Worm (Caenorhabditis elegans) whole organism, L1 larva: Measurements from ENCODE around the gene F26F4.8.

Experiments
- C04F5.9 ChIP-seq: sonication (generic microtip); optimal IDR thresholded peaks from 2 replicates; lab custom pipeline; 2016; ENCODE audit warnings: missing genetic modification characterization, missing compliant biosample characterization
- C16A3.4 ChIP-seq: fragments of 150-350 bp; optimal IDR thresholded peaks from 2 replicates; lab custom pipeline; 2014; ENCODE audit warnings: missing biosample characterization, missing genetic modification characterization
- C34B4.2 ChIP-seq: sonication (generic microtip); optimal IDR thresholded peaks from 2 replicates; lab custom pipeline; 2017; ENCODE audit warnings: mild to moderate bottlenecking, missing genetic modification characterization, missing compliant biosample characterization
- Y116A8C.19 ChIP-seq: sonication (generic microtip); optimal IDR thresholded peaks from 2 replicates; lab custom pipeline; 2016; ENCODE audit warnings: missing compliant biosample characterization, missing genetic modification characterization, borderline replicate concordance
- aha-1 ChIP-seq: fragments of 150-350 bp; optimal IDR thresholded peaks from 2 replicates; lab custom pipeline; 2014; ENCODE audit warnings: missing biosample characterization, missing genetic modification characterization
- alr-1 ChIP-seq: fragments of 200-800 bp; sonication (Bioruptor generic); optimal IDR thresholded peaks from 2 replicates; lab custom pipeline; 2018; ENCODE audit warnings: borderline replicate concordance, mild to moderate bottlenecking, missing genetic modification characterization, missing compliant biosample characterization
- ceh-8 ChIP-seq: fragments of 200-800 bp; sonication (Bioruptor generic); optimal IDR thresholded peaks from 2 replicates; lab custom pipeline; 2018; ENCODE audit warnings: mild to moderate bottlenecking, missing genetic modification characterization, moderate library complexity, missing compliant biosample characterization
- ceh-88 ChIP-seq: fragments of 200-800 bp; sonication (Bioruptor generic); IDR thresholded peaks from 2 replicates; pipeline ENCODE4 v1.3.6; 2022; ENCODE audit warnings: missing genetic modification characterization, missing compliant biosample characterization
- ceh-90 ChIP-seq: sonication (generic microtip); optimal IDR thresholded peaks from 2 replicates; lab custom pipeline; 2016; ENCODE audit warnings: missing genetic modification characterization, missing compliant biosample characterization
- ces-1 ChIP-seq: fragments of 150-350 bp; optimal IDR thresholded peaks from 2 replicates; lab custom pipeline; 2014; ENCODE audit warnings: missing biosample characterization, missing genetic modification reagents, missing genetic modification characterization
- dpl-1 ChIP-seq, 3 experiments: fragments of 150-350 bp in 2 of 3; sonication (generic microtip) in 1 of 3; optimal IDR thresholded peaks; 2 replicates each; lab custom pipeline; 2014 to 2017; ENCODE audit warnings: missing biosample characterization in 3 of 3, missing genetic modification characterization in 3 of 3, missing genetic modification reagents in 3 of 3
- dsc-1 ChIP-seq: sonication (generic microtip); optimal IDR thresholded peaks from 2 replicates; lab custom pipeline; 2016; ENCODE audit warnings: mild to moderate bottlenecking, missing genetic modification characterization, missing compliant biosample characterization
- efl-1 ChIP-seq, 4 experiments: fragments of 150-350 bp; optimal IDR thresholded peaks in 3 of 4; peaks in 1 of 4; 1 replicate in 1 of 4; 2 replicates in 3 of 4; lab custom pipeline; 2014; ENCODE audit warnings: missing biosample characterization in 2 of 4, missing genetic modification characterization in 2 of 4, missing genetic modification reagents in 2 of 4
- egl-13 ChIP-seq: sonication (generic microtip); optimal IDR thresholded peaks from 2 replicates; lab custom pipeline; 2016; ENCODE audit warnings: missing genotype, missing genetic modification reagents, missing genetic modification characterization, missing compliant biosample characterization
- fkh-4 ChIP-seq: sonication (generic microtip); optimal IDR thresholded peaks from 2 replicates; lab custom pipeline; 2016; ENCODE audit warnings: missing compliant biosample characterization, missing genetic modification characterization, borderline replicate concordance
- fkh-8 ChIP-seq: sonication (generic microtip); optimal IDR thresholded peaks from 2 replicates; lab custom pipeline; 2016; ENCODE audit warnings: mild to moderate bottlenecking, missing genetic modification characterization, missing compliant biosample characterization
- grh-1 ChIP-seq: fragments of 200-800 bp; sonication (Bioruptor generic); IDR thresholded peaks from 2 replicates; pipeline ENCODE4 v1.3.6; 2022; ENCODE audit warnings: missing genetic modification reagents, missing genetic modification characterization, missing compliant biosample characterization
- hlh-4 ChIP-seq: sonication (generic microtip); optimal IDR thresholded peaks from 2 replicates; lab custom pipeline; 2016; ENCODE audit warnings: mild to moderate bottlenecking, missing genetic modification characterization, missing compliant biosample characterization
- hpl-2 ChIP-seq: fragments of 150-350 bp; optimal IDR thresholded peaks from 2 replicates; lab custom pipeline; 2014; ENCODE audit warnings: missing biosample characterization, missing genetic modification reagents, missing genetic modification characterization
- irx-1 ChIP-seq: sonication (generic microtip); optimal IDR thresholded peaks from 2 replicates; lab custom pipeline; 2016; ENCODE audit warnings: missing genetic modification characterization, missing compliant biosample characterization
- isw-1 ChIP-seq: fragments of 200-800 bp; sonication (Bioruptor generic); IDR thresholded peaks from 2 replicates; pipeline ENCODE4 v1.3.6; 2022; ENCODE audit warnings: missing genetic modification characterization, missing compliant biosample characterization
- lin-14 ChIP-seq: fragments of 200-800 bp; sonication (Bioruptor generic); optimal IDR thresholded peaks from 2 replicates; lab custom pipeline; 2018; ENCODE audit warnings: mild to moderate bottlenecking, missing genetic modification characterization, moderate library complexity, missing compliant biosample characterization
- lin-15B ChIP-seq: fragments of 150-350 bp; sonication (generic microtip); optimal IDR thresholded peaks from 3 replicates; lab custom pipeline; 2014; ENCODE audit warnings: missing biosample characterization, missing genetic modification characterization
- lin-35 ChIP-seq, 2 experiments: fragments of 150-350 bp; optimal IDR thresholded peaks; 2 replicates each; lab custom pipeline; 2014; ENCODE audit warnings: missing biosample characterization in 2 of 2, missing genetic modification characterization in 2 of 2, missing genetic modification reagents in 2 of 2
- lin-39 ChIP-seq: fragments of 150-350 bp; optimal IDR thresholded peaks from 2 replicates; lab custom pipeline; 2014; ENCODE audit warnings: missing biosample characterization, missing genetic modification reagents, missing genetic modification characterization
- lir-3 ChIP-seq: sonication (generic microtip); optimal IDR thresholded peaks from 2 replicates; lab custom pipeline; 2016; ENCODE audit warnings: mild to moderate bottlenecking, missing genetic modification characterization, moderate library complexity, missing compliant biosample characterization; ENCODE audit not compliant: poor library complexity
- lsy-2 ChIP-seq, 2 experiments: fragments of 150-350 bp; optimal IDR thresholded peaks; 2 replicates each; lab custom pipeline; 2014; ENCODE audit warnings: missing biosample characterization in 2 of 2, missing genetic modification characterization in 2 of 2
- mef-2 ChIP-seq: fragments of 150-350 bp; optimal IDR thresholded peaks from 2 replicates; lab custom pipeline; 2014; ENCODE audit warnings: missing biosample characterization, missing genetic modification characterization
- mep-1 ChIP-seq: fragments of 150-350 bp; optimal IDR thresholded peaks from 2 replicates; lab custom pipeline; 2014; ENCODE audit warnings: missing biosample characterization, missing genetic modification characterization
- nhr-12 ChIP-seq: sonication (generic microtip); optimal IDR thresholded peaks from 2 replicates; lab custom pipeline; 2017; ENCODE audit warnings: missing biosample characterization, missing genetic modification characterization
- nhr-19 ChIP-seq: fragments of 200-800 bp; sonication (Bioruptor generic); conservative IDR thresholded peaks from 2 replicates; pipeline ENCODE4 v1.3.6; 2022; ENCODE audit warnings: missing genetic modification characterization, missing compliant biosample characterization
- nhr-20 ChIP-seq: sonication (generic microtip); optimal IDR thresholded peaks from 2 replicates; lab custom pipeline; 2016; ENCODE audit warnings: mild to moderate bottlenecking, missing genetic modification characterization, missing compliant biosample characterization
- nhr-47 ChIP-seq: sonication (generic microtip); optimal IDR thresholded peaks from 2 replicates; lab custom pipeline; 2016; ENCODE audit warnings: mild to moderate bottlenecking, missing genetic modification characterization, moderate library complexity, missing compliant biosample characterization
- nhr-71 ChIP-seq: sonication (generic microtip); optimal IDR thresholded peaks from 2 replicates; lab custom pipeline; 2016; ENCODE audit warnings: mild to moderate bottlenecking, missing genetic modification characterization, moderate library complexity, missing compliant biosample characterization
- nhr-85 ChIP-seq: sonication (generic microtip); peaks from one replicate; lab custom pipeline; 2016; ENCODE audit warnings: missing genetic modification characterization, inconsistent platforms, missing compliant biosample characterization
- nhr-90 ChIP-seq: sonication (generic microtip); optimal IDR thresholded peaks from 2 replicates; lab custom pipeline; 2016; ENCODE audit warnings: mild to moderate bottlenecking, missing genetic modification characterization, missing compliant biosample characterization; ENCODE audit not compliant: poor library complexity
- pag-3 ChIP-seq: sonication (generic microtip); optimal IDR thresholded peaks from 2 replicates; lab custom pipeline; 2017; ENCODE audit warnings: missing genetic modification characterization, mild to moderate bottlenecking, missing compliant biosample characterization, antibody characterized with exemption, borderline replicate concordance; ENCODE audit not compliant: insufficient read depth
- pax-3 ChIP-seq: fragments of 200-800 bp; sonication (Bioruptor generic); optimal IDR thresholded peaks from 2 replicates; lab custom pipeline; 2018; ENCODE audit warnings: mild to moderate bottlenecking, missing genetic modification characterization, moderate library complexity, missing compliant biosample characterization
- rnt-1 ChIP-seq: sonication (generic microtip); optimal IDR thresholded peaks from 2 replicates; lab custom pipeline; 2016; ENCODE audit warnings: mild to moderate bottlenecking, missing genetic modification characterization, moderate library complexity, missing compliant biosample characterization
- snpc-4 ChIP-seq: fragments of 150-350 bp; optimal IDR thresholded peaks from 2 replicates; lab custom pipeline; 2014; ENCODE audit warnings: missing biosample characterization, missing genetic modification characterization
- snu-23 ChIP-seq: sonication (generic microtip); optimal IDR thresholded peaks from 2 replicates; lab custom pipeline; 2016; ENCODE audit warnings: missing genetic modification characterization, missing compliant biosample characterization
- sox-4 ChIP-seq: sonication (generic microtip); optimal IDR thresholded peaks from 2 replicates; lab custom pipeline; 2016; ENCODE audit warnings: missing genetic modification characterization, missing compliant biosample characterization
- sup-37 ChIP-seq: fragments of 200-800 bp; sonication (Bioruptor generic); optimal IDR thresholded peaks from 2 replicates; lab custom pipeline; 2018; ENCODE audit warnings: mild to moderate bottlenecking, missing genetic modification characterization, missing compliant biosample characterization
- swsn-7 ChIP-seq: sonication (generic microtip); optimal IDR thresholded peaks from 2 replicates; lab custom pipeline; 2016; ENCODE audit warnings: missing genetic modification characterization, missing compliant biosample characterization
- tbx-2 ChIP-seq: sonication (generic microtip); optimal IDR thresholded peaks from 2 replicates; lab custom pipeline; 2016; ENCODE audit warnings: missing genetic modification characterization, missing compliant biosample characterization
- unc-130 ChIP-seq: fragments of 150-350 bp; optimal IDR thresholded peaks from 2 replicates; lab custom pipeline; 2017; ENCODE audit warnings: missing biosample characterization, missing genetic modification characterization, inconsistent platforms
- unc-86 ChIP-seq: sonication (generic microtip); optimal IDR thresholded peaks from 2 replicates; lab custom pipeline; 2016; ENCODE audit warnings: missing genetic modification characterization, missing compliant biosample characterization
- unc-98 ChIP-seq: fragments of 200-800 bp; sonication (Bioruptor generic); IDR thresholded peaks from 2 replicates; pipeline ENCODE4 v1.3.6; 2022; ENCODE audit warnings: missing genetic modification characterization, missing compliant biosample characterization
- zip-4 ChIP-seq: fragments of 200-800 bp; sonication (Bioruptor generic); optimal IDR thresholded peaks from 2 replicates; lab custom pipeline; 2018; ENCODE audit warnings: mild to moderate bottlenecking, missing genetic modification characterization, moderate library complexity, missing compliant biosample characterization
- ztf-11 ChIP-seq, 2 experiments: sonication (generic microtip); optimal IDR thresholded peaks; 2 replicates each; lab custom pipeline; 2016 to 2017; ENCODE audit warnings: missing genetic modification characterization in 2 of 2, missing biosample characterization in 1 of 2, missing compliant biosample characterization in 1 of 2

Gene F26F4.8

DNA sequence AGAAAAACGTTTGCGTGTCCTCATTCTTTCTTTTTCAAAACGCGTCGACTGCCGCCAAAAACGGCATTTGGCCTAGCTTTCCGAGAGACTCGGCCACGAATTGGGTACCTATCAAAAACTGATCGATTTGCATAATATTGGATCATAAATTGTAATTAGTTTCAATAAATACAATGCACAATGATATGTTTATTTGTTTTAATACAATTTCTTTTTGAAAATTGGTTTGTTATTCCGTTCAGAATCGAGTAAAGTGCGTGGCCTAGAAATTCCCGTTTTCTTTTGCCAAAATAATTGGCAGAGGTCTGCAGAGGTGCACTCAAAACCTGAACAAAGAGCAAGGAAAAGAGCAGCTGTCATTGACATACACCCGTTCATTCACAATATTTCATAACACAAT is at the start of gene F26F4.8:
F26F4.8 (minus strand) TSS at position 69 of the 400 bp plus-strand sequence.
- peak; percentile 88 for TF ChIP-seq fkh-4 (tag; lab: Kevin White, UChicago)
- peak; percentile 26 for TF ChIP-seq snu-23
- TF ChIP-seq pag-3 (tag; lab: Kevin White, UChicago), result peak; percentile 73
- TF ChIP-seq pax-3 (tag; lab: Kevin White, UChicago), result peak; percentile 69
- peak; percentile 46 for TF ChIP-seq nhr-20 (tag; lab: Kevin White, UChicago)
- no peak for TF ChIP-seq nhr-12 (tag; lab: Kevin White, UChicago)
- TF ChIP-seq lin-14 (GFP tag; lab: Kevin White, UChicago), result peak; percentile 64
- peak; percentile 37 for TF ChIP-seq isw-1 (GFP tag; lab: Robert Waterston, UW)
- TF ChIP-seq lsy-2 (tag; optimal IDR thresholded peaks at IDR 0.05; lab: Kevin White, UChicago), result peak; percentile 35 to 51
- TF ChIP-seq ceh-8 (GFP tag; lab: Kevin White, UChicago), result no peak
- TF ChIP-seq sup-37 (GFP tag; lab: Kevin White, UChicago), result no peak
- TF ChIP-seq tbx-2 (tag; lab: Kevin White, UChicago), result peak; percentile 70
- TF ChIP-seq irx-1, result peak; percentile 88
- TF ChIP-seq snpc-4 (tag; lab: Kevin White, UChicago), result peak; percentile 16
- TF ChIP-seq alr-1, result no peak
- TF ChIP-seq zip-4, result no peak
- TF ChIP-seq mep-1 (tag; lab: Kevin White, UChicago), result peak; percentile 39
- TF ChIP-seq ztf-11 (tag; optimal IDR thresholded peaks at IDR 0.05; lab: Kevin White, UChicago), result peak in 1 of 2 experiments; percentile 68
- peak; percentile 61 for TF ChIP-seq egl-13 (tag; lab: Kevin White, UChicago)
- peak; percentile 94 for TF ChIP-seq ceh-90 (tag; lab: Kevin White, UChicago)
- TF ChIP-seq Y116A8C.19 (tag; lab: Kevin White, UChicago), result peak; percentile 5
- TF ChIP-seq hpl-2 (GFP tag; lab: Kevin White, UChicago), result no peak
- TF ChIP-seq hlh-4, result no peak
- TF ChIP-seq nhr-90 (tag; lab: Kevin White, UChicago), result peak; percentile 63
- TF ChIP-seq lin-15B, result peak; percentile 30
- no peak for TF ChIP-seq unc-130 (tag; lab: Kevin White, UChicago)
- TF ChIP-seq dsc-1, result peak; percentile 53
- peak; percentile 19 for TF ChIP-seq swsn-7
- no peak for TF ChIP-seq mef-2
- TF ChIP-seq lin-39 (tag; lab: Kevin White, UChicago), result no peak
- TF ChIP-seq efl-1 (optimal IDR thresholded peaks at IDR 0.05; lab: Kevin White, UChicago), result peak; percentile 61 to 76
- TF ChIP-seq efl-1 (GFP tag; optimal IDR thresholded peaks at IDR 0.05 in 1 of 2; lab: Kevin White, UChicago), result peak; percentile 84 to 98
- no peak for TF ChIP-seq ces-1 (GFP tag; lab: Kevin White, UChicago)
- no peak for TF ChIP-seq C16A3.4
- peak; percentile 52 to 84 (median 73) for TF ChIP-seq dpl-1 (GFP tag; optimal IDR thresholded peaks at IDR 0.05; lab: Kevin White, UChicago)
- TF ChIP-seq nhr-85 (tag; lab: Kevin White, UChicago), result peak; percentile 69
- TF ChIP-seq nhr-71 (tag; lab: Kevin White, UChicago), result peak; percentile 68
- no peak for TF ChIP-seq nhr-19 (GFP tag; lab: Robert Waterston, UW)
- peak; percentile 59 for TF ChIP-seq rnt-1
- no peak for TF ChIP-seq ceh-88 (GFP tag; lab: Robert Waterston, UW)
- TF ChIP-seq fkh-8, result peak; percentile 57
- TF ChIP-seq unc-98 (GFP tag; lab: Robert Waterston, UW), result peak; percentile 65
- no peak for TF ChIP-seq aha-1 (tag; lab: Kevin White, UChicago)
- TF ChIP-seq lin-35 (GFP tag; optimal IDR thresholded peaks at IDR 0.05; lab: Kevin White, UChicago), result peak; percentile 77 to 83
- no peak for TF ChIP-seq C34B4.2 (tag; lab: Kevin White, UChicago)
- peak; percentile 66 for TF ChIP-seq nhr-47
- TF ChIP-seq unc-86 (tag; lab: Kevin White, UChicago), result peak; percentile 26
- peak; percentile 59 for TF ChIP-seq C04F5.9 (tag; lab: Kevin White, UChicago)
- peak; percentile 46 for TF ChIP-seq sox-4 (tag; lab: Kevin White, UChicago)
- peak; percentile 82 for TF ChIP-seq lir-3
- TF ChIP-seq grh-1 (GFP tag; lab: Robert Waterston, UW), result no peak
- TF ChIP-seq, all 84 proteins: peak for 33
